Worm (Caenorhabditis elegans): ENCODE measurements around the gene ttr-59.

DNA sequence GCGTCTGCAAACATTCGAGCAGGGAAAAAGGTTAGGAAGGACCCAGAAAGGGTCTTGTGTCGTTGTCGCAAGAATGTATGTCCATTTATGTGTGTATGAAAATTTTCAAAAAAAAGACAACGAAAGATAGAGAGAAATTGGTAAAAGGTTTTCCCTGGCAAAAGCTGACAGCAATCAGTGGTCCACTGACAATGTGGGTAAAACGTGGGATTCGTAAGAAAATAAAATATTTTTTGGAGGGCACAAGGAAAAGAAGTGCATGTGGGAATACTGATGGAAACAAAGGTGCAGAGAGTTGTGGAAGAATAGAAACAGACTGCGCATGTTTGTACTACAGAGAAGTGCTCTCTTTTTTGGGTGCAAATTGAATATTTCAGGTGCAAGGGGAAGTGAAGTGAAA, 46.5 kb upstream of the ttr-59 start:
- TF ChIP-seq sea-2 (GFP tag; IDR thresholded peaks at IDR 0.05) (no peak), nfya-2 (GFP tag; IDR thresholded peaks at IDR 0.05) (no peak), die-1 (tag; optimal IDR thresholded peaks at IDR 0.05) (no peak)

All from whole organism, young adult.